Worm (Caenorhabditis elegans) whole organism, L2 larva: ENCODE results near the gene ccr-4.
"Not testable (repeated sequence)": the region's sequence is repeated elsewhere in the genome, so short reads cannot be mapped to it uniquely, and the experiment has no call there.

Experiments used
- nhr-6 ChIP-seq: fragments of 150-350 bp; optimal IDR thresholded peaks from 2 replicates; lab custom pipeline; 2014; ENCODE audit warnings: missing biosample characterization, missing genetic modification characterization
- unc-62 ChIP-seq: fragments of 150-350 bp; optimal IDR thresholded peaks from 2 replicates; lab custom pipeline; 2014; ENCODE audit warnings: missing biosample characterization, missing genetic modification reagents, missing genetic modification characterization

- TF ChIP-seq unc-62 (GFP tag; lab: Kevin White, UChicago); nhr-6 (tag; lab: Kevin White, UChicago): not testable (repeated sequence)
Measured at ce11 chrIV:12326932-12327331, 34.4 kb upstream of the ccr-4 start, which contains the start of gene F19B6.3.
